Worm (Caenorhabditis elegans): ENCODE measurements around the gene cca-1.

The cca-1 gene

ce11 chrX:7875854-7876253, at the start of gene cca-1:
TSS of gene cca-1 (minus strand) at chrX:7875954.
- TF ChIP-seq jun-1 (tag; optimal IDR thresholded peaks at IDR 0.05) = no peak
- TF ChIP-seq nhr-25 (tag; optimal IDR thresholded peaks at IDR 0.05) = no peak
- no peak for TF ChIP-seq nhr-12 (tag; optimal IDR thresholded peaks at IDR 0.05)
- no peak for TF ChIP-seq lsy-12 (tag; optimal IDR thresholded peaks at IDR 0.05)
- no peak for TF ChIP-seq nhr-28 (tag; optimal IDR thresholded peaks at IDR 0.05)
- TF ChIP-seq snpc-4 (tag; optimal IDR thresholded peaks at IDR 0.05) = no peak
- TF ChIP-seq pqm-1 (tag; optimal IDR thresholded peaks at IDR 0.05) = no peak
- no peak for TF ChIP-seq tbx-2 (tag; optimal IDR thresholded peaks at IDR 0.05)
- no peak for TF ChIP-seq lin-15B (tag; optimal IDR thresholded peaks at IDR 0.05)
- no peak for TF ChIP-seq ceh-16 (tag; optimal IDR thresholded peaks at IDR 0.05)
- TF ChIP-seq daf-12 (tag; optimal IDR thresholded peaks at IDR 0.05) = no peak
- TF ChIP-seq fos-1 (tag; optimal IDR thresholded peaks at IDR 0.05) = no peak
- no peak for TF ChIP-seq mml-1 (tag; optimal IDR thresholded peaks at IDR 0.05)
- TF ChIP-seq ama-1 (optimal IDR thresholded peaks at IDR 0.05) = no peak
- no peak for TF ChIP-seq ztf-11 (tag; optimal IDR thresholded peaks at IDR 0.05)
- TF ChIP-seq unc-39 (tag; optimal IDR thresholded peaks at IDR 0.05) = no peak
- TF ChIP-seq mdl-1 (tag; optimal IDR thresholded peaks at IDR 0.05) = no peak
- no peak for TF ChIP-seq nfya-1 (tag; optimal IDR thresholded peaks at IDR 0.05; ENCODE audit: insufficient read depth)

ce11 chrX:7925134-7925533, 49.4 kb upstream of the cca-1 start, which contains the start of gene zig-4:
TSS of gene zig-4 (plus strand) at chrX:7925434.
- TF ChIP-seq nhr-43 (tag; optimal IDR thresholded peaks at IDR 0.05; ENCODE audit: poor library complexity, severe bottlenecking) (no peak), mdl-1 (tag; optimal IDR thresholded peaks at IDR 0.05) (no peak), pha-4 (tag; optimal IDR thresholded peaks at IDR 0.05) (no peak), hmg-11 (tag; optimal IDR thresholded peaks at IDR 0.05) (no peak), tbx-2 (tag; optimal IDR thresholded peaks at IDR 0.05) (no peak), mml-1 (tag; optimal IDR thresholded peaks at IDR 0.05) (no peak), elt-1 (tag; optimal IDR thresholded peaks at IDR 0.05) (no peak), nhr-23 (tag; optimal IDR thresholded peaks at IDR 0.05) (no peak), ceh-9 (tag; optimal IDR thresholded peaks at IDR 0.05) (no peak), sea-2 (GFP tag; optimal IDR thresholded peaks at IDR 0.05) (no peak), egl-27 (tag; optimal IDR thresholded peaks at IDR 0.05) (no peak), daf-12 (tag; optimal IDR thresholded peaks at IDR 0.05) (no peak), unc-62 (GFP tag; optimal IDR thresholded peaks at IDR 0.05) (no peak), nhr-25 (tag; optimal IDR thresholded peaks at IDR 0.05) (no peak), ceh-82 (tag; optimal IDR thresholded peaks at IDR 0.05) (no peak), aly-2 (tag; optimal IDR thresholded peaks at IDR 0.05) (no peak), nhr-11 (tag; optimal IDR thresholded peaks at IDR 0.05) (no peak)

- TF ChIP-seq lin-39 (tag; optimal IDR thresholded peaks at IDR 0.05) (no peak), lsy-12 (tag; optimal IDR thresholded peaks at IDR 0.05) (no peak), fos-1 (tag; optimal IDR thresholded peaks at IDR 0.05) (no peak), lin-15B (tag; optimal IDR thresholded peaks at IDR 0.05) (no peak), hmg-11 (tag; optimal IDR thresholded peaks at IDR 0.05) (no peak), pha-4 (tag; optimal IDR thresholded peaks at IDR 0.05) (no peak), nhr-76 (tag; optimal IDR thresholded peaks at IDR 0.05) (no peak), nfya-1 (tag; optimal IDR thresholded peaks at IDR 0.05; ENCODE audit: insufficient read depth) (no peak), R02D3.7 (tag; optimal IDR thresholded peaks at IDR 0.05) (no peak), ceh-82 (tag; optimal IDR thresholded peaks at IDR 0.05) (no peak), ceh-16 (tag; optimal IDR thresholded peaks at IDR 0.05) (no peak)
These were observed 45.4 kb upstream of the cca-1 start for ce11 chrX:7921130-7921529.

ce11 chrX:7916076-7916475, 40.3 kb upstream of the cca-1 start:
- TF ChIP-seq nhr-25 (tag; optimal IDR thresholded peaks at IDR 0.05) (peak; percentile 61), nhr-12 (tag; optimal IDR thresholded peaks at IDR 0.05) (no peak), nhr-23 (tag; optimal IDR thresholded peaks at IDR 0.05) (peak; percentile 62), fos-1 (tag; optimal IDR thresholded peaks at IDR 0.05) (peak; percentile 5)

ce11 chrX:7915616-7916015, 39.9 kb upstream of the cca-1 start:
- no peak for TF ChIP-seq egl-27 (tag; optimal IDR thresholded peaks at IDR 0.05)
- TF ChIP-seq nhr-25 (tag; optimal IDR thresholded peaks at IDR 0.05) = no peak
- TF ChIP-seq R02D3.7 (tag; optimal IDR thresholded peaks at IDR 0.05) = no peak
- TF ChIP-seq nhr-67 (tag; optimal IDR thresholded peaks at IDR 0.05) = no peak
- TF ChIP-seq tbx-2 (tag; optimal IDR thresholded peaks at IDR 0.05) = no peak
- no peak for TF ChIP-seq eor-1 (tag; optimal IDR thresholded peaks at IDR 0.05)
- no peak for TF ChIP-seq elt-2 (tag; optimal IDR thresholded peaks at IDR 0.05)
- no peak for TF ChIP-seq aly-2 (tag; optimal IDR thresholded peaks at IDR 0.05)
- TF ChIP-seq mdl-1 (tag; optimal IDR thresholded peaks at IDR 0.05) = no peak
- TF ChIP-seq ama-1 (optimal IDR thresholded peaks at IDR 0.05) = no peak
- TF ChIP-seq fkh-2 (tag; optimal IDR thresholded peaks at IDR 0.05) = no peak
- TF ChIP-seq ceh-16 (tag; optimal IDR thresholded peaks at IDR 0.05) = no peak
- TF ChIP-seq lin-15B (tag; optimal IDR thresholded peaks at IDR 0.05) = no peak
- TF ChIP-seq elt-1 (tag; optimal IDR thresholded peaks at IDR 0.05) = no peak
- TF ChIP-seq fkh-10 (GFP tag; optimal IDR thresholded peaks at IDR 0.05) = no peak
- TF ChIP-seq lin-39 (tag; optimal IDR thresholded peaks at IDR 0.05) = no peak
- no peak for TF ChIP-seq mml-1 (tag; optimal IDR thresholded peaks at IDR 0.05)
- no peak for TF ChIP-seq nhr-11 (tag; optimal IDR thresholded peaks at IDR 0.05)
- TF ChIP-seq sea-2 (GFP tag; optimal IDR thresholded peaks at IDR 0.05) = no peak
